Worm (Caenorhabditis elegans) whole organism, L4 larva: Measurements from ENCODE around the gene acr-8.

Source experiments
- D1046.2 ChIP-seq: fragments of 200-800 bp; sonication (Bioruptor generic); IDR thresholded peaks from 2 replicates; pipeline ENCODE4 v1.3.6; 2022; ENCODE audit warnings: missing genetic modification characterization, missing compliant biosample characterization
- F49E8.2 ChIP-seq: sonication (generic microtip); optimal IDR thresholded peaks from 2 replicates; lab custom pipeline; 2016; ENCODE audit warnings: missing compliant biosample characterization, mild to moderate bottlenecking, missing genetic modification characterization, borderline replicate concordance
- T20F7.1 ChIP-seq: fragments of 200-800 bp; sonication (Bioruptor generic); optimal IDR thresholded peaks from 2 replicates; lab custom pipeline; 2018; ENCODE audit warnings: mild to moderate bottlenecking, missing genetic modification characterization, missing compliant biosample characterization
- Y105C5A.15 ChIP-seq: fragments of 200-800 bp; sonication (Bioruptor generic); IDR thresholded peaks from 2 replicates; pipeline ENCODE4 v1.3.6; 2022; ENCODE audit warnings: missing genetic modification characterization, missing compliant biosample characterization
- aha-1 ChIP-seq: fragments of 150-350 bp; peaks from one replicate; lab custom pipeline; 2014; ENCODE audit warnings: missing biosample characterization, missing genetic modification characterization
- aly-2 ChIP-seq: sonication (generic microtip); optimal IDR thresholded peaks from 2 replicates; lab custom pipeline; 2018; ENCODE audit warnings: missing biosample characterization, missing genetic modification characterization
- ceh-20 ChIP-seq: fragments of 200-800 bp; sonication (Bioruptor generic); IDR thresholded peaks from 2 replicates; pipeline ENCODE4 v1.3.6; 2022; ENCODE audit warnings: missing genetic modification reagents, missing genetic modification characterization, missing compliant biosample characterization
- ceh-28 ChIP-seq: fragments of 150-350 bp; optimal IDR thresholded peaks from 2 replicates; lab custom pipeline; 2014; ENCODE audit warnings: missing biosample characterization, missing genetic modification reagents, missing genetic modification characterization
- ceh-32 ChIP-seq: sonication (generic microtip); optimal IDR thresholded peaks from 2 replicates; lab custom pipeline; 2016; ENCODE audit warnings: mild to moderate bottlenecking, missing genetic modification characterization, missing compliant biosample characterization; ENCODE audit not compliant: poor library complexity
- ceh-44 ChIP-seq: fragments of 200-800 bp; sonication (Bioruptor generic); IDR thresholded peaks from 2 replicates; pipeline ENCODE4 v1.3.6; 2022; ENCODE audit warnings: missing genetic modification reagents, missing genetic modification characterization, missing compliant biosample characterization
- ceh-82 ChIP-seq: sonication (generic microtip); optimal IDR thresholded peaks from 2 replicates; lab custom pipeline; 2017; ENCODE audit warnings: missing biosample characterization, missing genetic modification characterization
- daf-19 ChIP-seq: fragments of 200-800 bp; sonication (Bioruptor generic); conservative IDR thresholded peaks from 2 replicates; pipeline ENCODE4 v1.3.6; 2022; ENCODE audit warnings: missing genetic modification characterization, missing compliant biosample characterization
- daf-8 ChIP-seq: fragments of 200-800 bp; sonication (Bioruptor generic); IDR thresholded peaks from 2 replicates; pipeline ENCODE4 v1.3.6; 2022; ENCODE audit warnings: missing genetic modification characterization, missing compliant biosample characterization
- dmd-9 ChIP-seq: fragments of 200-800 bp; sonication (Bioruptor generic); IDR thresholded peaks from 2 replicates; pipeline ENCODE4 v1.3.6; 2022; ENCODE audit warnings: missing genetic modification reagents, missing genetic modification characterization, missing compliant biosample characterization
- dpl-1 ChIP-seq: fragments of 150-350 bp; optimal IDR thresholded peaks from 2 replicates; lab custom pipeline; 2014; ENCODE audit warnings: missing biosample characterization, missing genetic modification reagents, missing genetic modification characterization
- hmg-1.1 ChIP-seq: fragments of 200-800 bp; sonication (Bioruptor generic); IDR thresholded peaks from 2 replicates; pipeline ENCODE4 v1.3.6; 2022; ENCODE audit warnings: missing genetic modification reagents, missing genetic modification characterization, missing compliant biosample characterization
- lin-15B ChIP-seq: fragments of 150-350 bp; sonication (generic microtip); optimal IDR thresholded peaks from 3 replicates; lab custom pipeline; 2014; ENCODE audit warnings: missing biosample characterization, missing genetic modification characterization
- lin-29 ChIP-seq: fragments of 200-800 bp; sonication (Bioruptor generic); IDR thresholded peaks from 2 replicates; pipeline ENCODE4 v1.3.6; 2022; ENCODE audit warnings: missing genetic modification reagents, missing genetic modification characterization, missing compliant biosample characterization
- lin-38 ChIP-seq: fragments of 200-800 bp; sonication (Bioruptor generic); IDR thresholded peaks from 2 replicates; pipeline ENCODE4 v1.3.6; 2022; ENCODE audit warnings: missing genetic modification reagents, missing genetic modification characterization, missing compliant biosample characterization
- lin-39 ChIP-seq: fragments of 150-350 bp; optimal IDR thresholded peaks from 2 replicates; lab custom pipeline; 2014; ENCODE audit warnings: missing biosample characterization, missing genetic modification reagents, missing genetic modification characterization
- lsy-2 ChIP-seq, 2 experiments: fragments of 150-350 bp in 1 of 2; sonication (generic microtip) in 1 of 2; optimal IDR thresholded peaks; 2 replicates each; lab custom pipeline; 2014 to 2017; ENCODE audit warnings: missing biosample characterization in 2 of 2, missing genetic modification characterization in 2 of 2
- madf-9 ChIP-seq: fragments of 200-800 bp; sonication (Bioruptor generic); conservative IDR thresholded peaks from 2 replicates; pipeline ENCODE4 v1.3.6; 2022; ENCODE audit warnings: missing genetic modification reagents, missing genetic modification characterization, missing compliant biosample characterization
- mdl-1 ChIP-seq, 2 experiments: fragments of 150-350 bp in 1 of 2; sonication (generic microtip) in 1 of 2; optimal IDR thresholded peaks; 2 replicates each; lab custom pipeline; 2014 to 2017; ENCODE audit warnings: missing biosample characterization in 2 of 2, missing genetic modification characterization in 2 of 2
- mdt-29 ChIP-seq: fragments of 200-800 bp; sonication (Bioruptor generic); IDR thresholded peaks from 2 replicates; pipeline ENCODE4 v1.3.6; 2022; ENCODE audit warnings: missing genetic modification reagents, missing genetic modification characterization, missing compliant biosample characterization
- mep-1 ChIP-seq: fragments of 150-350 bp; sonication (generic microtip); optimal IDR thresholded peaks from 3 replicates; lab custom pipeline; 2014; ENCODE audit warnings: missing biosample characterization, missing genetic modification characterization
- mxl-2 ChIP-seq: fragments of 200-800 bp; sonication (Bioruptor generic); conservative IDR thresholded peaks from 2 replicates; pipeline ENCODE4 v1.3.6; 2022; ENCODE audit warnings: missing genetic modification reagents, missing genetic modification characterization, missing compliant biosample characterization
- mxl-3 ChIP-seq: fragments of 200-800 bp; sonication (Bioruptor generic); optimal IDR thresholded peaks from 2 replicates; lab custom pipeline; 2018; ENCODE audit warnings: mild to moderate bottlenecking, missing genetic modification characterization, missing compliant biosample characterization
- nhr-102 ChIP-seq: sonication (generic microtip); optimal IDR thresholded peaks from 2 replicates; lab custom pipeline; 2016; ENCODE audit warnings: mild to moderate bottlenecking, missing genetic modification characterization, moderate library complexity, missing compliant biosample characterization
- nhr-11 ChIP-seq: fragments of 150-350 bp; optimal IDR thresholded peaks from 2 replicates; lab custom pipeline; 2014; ENCODE audit warnings: missing biosample characterization, missing genetic modification characterization
- nhr-237 ChIP-seq: sonication (generic microtip); optimal IDR thresholded peaks from 2 replicates; lab custom pipeline; 2017; ENCODE audit warnings: missing biosample characterization, missing genetic modification characterization
- nhr-28 ChIP-seq: fragments of 150-350 bp; optimal IDR thresholded peaks from 2 replicates; lab custom pipeline; 2014; ENCODE audit warnings: missing biosample characterization, missing genetic modification characterization
- nhr-42 ChIP-seq: fragments of 200-800 bp; sonication (Bioruptor generic); IDR thresholded peaks from 2 replicates; pipeline ENCODE4 v1.3.6; 2022; ENCODE audit warnings: missing genetic modification characterization, missing compliant biosample characterization
- nhr-48 ChIP-seq: sonication (generic microtip); optimal IDR thresholded peaks from 2 replicates; lab custom pipeline; 2016; ENCODE audit warnings: mild to moderate bottlenecking, missing genetic modification characterization, missing compliant biosample characterization
- nhr-76 ChIP-seq: fragments of 150-350 bp; optimal IDR thresholded peaks from 2 replicates; lab custom pipeline; 2014; ENCODE audit warnings: missing biosample characterization, missing genetic modification characterization
- pqm-1 ChIP-seq: sonication (generic microtip); optimal IDR thresholded peaks from 2 replicates; lab custom pipeline; 2017; ENCODE audit warnings: missing biosample characterization, missing genetic modification characterization
- rbr-2 ChIP-seq: sonication (generic microtip); optimal IDR thresholded peaks from 2 replicates; lab custom pipeline; 2016; ENCODE audit warnings: missing genotype, missing genetic modification characterization, missing compliant biosample characterization
- saeg-2 ChIP-seq: fragments of 200-800 bp; sonication (Bioruptor generic); IDR thresholded peaks from 2 replicates; pipeline ENCODE4 v1.3.6; 2022; ENCODE audit warnings: missing genetic modification reagents, missing genetic modification characterization, missing compliant biosample characterization
- set-16 ChIP-seq: fragments of 200-800 bp; sonication (Bioruptor generic); IDR thresholded peaks from 2 replicates; pipeline ENCODE4 v1.3.6; 2022; ENCODE audit warnings: missing genetic modification reagents, missing genetic modification characterization, missing compliant biosample characterization
- skn-1 ChIP-seq: fragments of 150-350 bp; optimal IDR thresholded peaks from 2 replicates; lab custom pipeline; 2014; ENCODE audit warnings: missing biosample characterization, missing genetic modification characterization
- spr-1 ChIP-seq: sonication (generic microtip); optimal IDR thresholded peaks from 2 replicates; lab custom pipeline; 2016; ENCODE audit warnings: mild to moderate bottlenecking, missing genetic modification characterization, missing compliant biosample characterization
- tag-97 ChIP-seq: fragments of 200-800 bp; sonication (Bioruptor generic); IDR thresholded peaks from 2 replicates; pipeline ENCODE4 v1.3.6; 2022; ENCODE audit warnings: missing genetic modification characterization, missing compliant biosample characterization
- tra-1 ChIP-seq: fragments of 200-800 bp; sonication (Bioruptor generic); IDR thresholded peaks from 2 replicates; pipeline ENCODE4 v1.3.6; 2022; ENCODE audit warnings: missing genetic modification reagents, missing genetic modification characterization, missing compliant biosample characterization
- unc-39 ChIP-seq: sonication (generic microtip); optimal IDR thresholded peaks from 2 replicates; lab custom pipeline; 2017; ENCODE audit warnings: missing biosample characterization, missing genetic modification characterization
- unc-62 ChIP-seq, 3 experiments: fragments of 150-350 bp in 1 of 3; sonication (generic microtip); optimal IDR thresholded peaks in 2 of 3; peaks in 1 of 3; 1 replicate in 1 of 3; 2 replicates in 2 of 3; lab custom pipeline; 2014 to 2017; ENCODE audit warnings: missing biosample characterization in 3 of 3, missing genetic modification characterization in 3 of 3, missing genetic modification reagents in 3 of 3, missing genotype in 1 of 3
- vab-7 ChIP-seq: fragments of 200-800 bp; sonication (Bioruptor generic); IDR thresholded peaks from 2 replicates; pipeline ENCODE4 v1.3.6; 2022; ENCODE audit warnings: missing genetic modification reagents, missing genetic modification characterization, missing compliant biosample characterization
- zfp-2 ChIP-seq: sonication (generic microtip); optimal IDR thresholded peaks from 2 replicates; lab custom pipeline; 2016; ENCODE audit warnings: mild to moderate bottlenecking, missing genetic modification characterization, missing compliant biosample characterization
- zfp-3 ChIP-seq: fragments of 200-800 bp; sonication (Bioruptor generic); conservative IDR thresholded peaks from 2 replicates; pipeline ENCODE4 v1.3.6; 2022; ENCODE audit warnings: missing genetic modification reagents, missing genetic modification characterization, missing compliant biosample characterization
- ztf-11 ChIP-seq: fragments of 150-350 bp; optimal IDR thresholded peaks from 2 replicates; lab custom pipeline; 2014; ENCODE audit warnings: missing biosample characterization, missing genetic modification characterization

The acr-8 gene

DNA sequence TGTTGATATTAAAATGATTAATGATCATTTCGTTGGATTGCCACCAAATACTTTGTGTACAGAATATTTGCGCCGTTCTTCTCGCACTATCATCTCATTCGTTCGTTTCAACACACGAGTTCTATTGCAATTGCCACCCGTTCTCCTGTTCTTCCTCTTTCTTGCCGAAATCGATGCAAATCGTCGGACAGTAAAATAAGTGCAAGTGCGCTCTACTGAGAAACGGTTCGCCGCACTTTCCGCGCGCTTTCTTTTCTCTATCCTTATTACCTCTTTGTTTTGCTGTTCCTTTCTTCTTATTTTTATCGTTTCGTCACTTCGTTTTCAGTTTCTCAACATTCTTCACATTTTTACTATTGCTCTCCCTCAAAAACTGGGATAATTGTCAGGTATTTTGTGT is 21.4 kb upstream of the acr-8 start (continued):
- TF ChIP-seq nhr-28 (tag; lab: Kevin White, UChicago) (peak; percentile 63), lsy-2 (tag; optimal IDR thresholded peaks at IDR 0.05; lab: Kevin White, UChicago) (no peak), unc-39 (tag; lab: Kevin White, UChicago) (no peak), T20F7.1 (GFP tag; lab: Kevin White, UChicago) (no peak), set-16 (GFP tag; lab: Robert Waterston, UW) (no peak), ceh-82 (tag; lab: Kevin White, UChicago) (no peak), ceh-20 (GFP tag; lab: Robert Waterston, UW) (no peak), Y105C5A.15 (GFP tag; lab: Robert Waterston, UW) (no peak), pqm-1 (tag; lab: Kevin White, UChicago) (no peak), mxl-3 (GFP tag; lab: Kevin White, UChicago) (peak; percentile 76), lin-15B (tag; lab: Kevin White, UChicago) (no peak), hmg-1.1 (GFP tag; lab: Robert Waterston, UW) (0 out of 2 replicates have a peak, but pooled peaks have one; percentile 16), ceh-32 (tag; lab: Kevin White, UChicago) (no peak), lin-39 (tag; lab: Kevin White, UChicago) (no peak), dpl-1 (GFP tag; lab: Kevin White, UChicago) (peak; percentile 47), nhr-76 (tag; lab: Kevin White, UChicago) (no peak), nhr-11 (tag; lab: Kevin White, UChicago) (no peak), aly-2 (tag; lab: Kevin White, UChicago) (no peak), unc-62 (GFP tag; optimal IDR thresholded peaks at IDR 0.05 in 1 of 2; lab: Kevin White, UChicago) (no peak), unc-62 (tag; optimal IDR thresholded peaks at IDR 0.05; lab: Kevin White, UChicago) (no peak), F49E8.2 (tag; lab: Kevin White, UChicago) (no peak), madf-9 (peak; percentile 49; the same call in 1 of the 2 replicates), vab-7 (no peak), nhr-102 (tag; lab: Kevin White, UChicago) (no peak), zfp-3 (GFP tag; lab: Robert Waterston, UW) (no peak), mdl-1 (tag; optimal IDR thresholded peaks at IDR 0.05; lab: Kevin White, UChicago) (peak in 1 of 2 experiments; percentile 54), nhr-237 (tag; lab: Kevin White, UChicago) (no peak), mdt-29 (no peak), nhr-42 (no peak), dmd-9 (no peak), mxl-2 (GFP tag; lab: Robert Waterston, UW) (no peak), spr-1 (no peak), nhr-48 (tag; lab: Kevin White, UChicago) (no peak), zfp-2 (tag; lab: Kevin White, UChicago) (no peak), aha-1 (tag; lab: Kevin White, UChicago) (peak; percentile 17), daf-8 (GFP tag; lab: Robert Waterston, UW) (no peak), mep-1 (no peak), ztf-11 (tag; lab: Kevin White, UChicago) (no peak), daf-19 (GFP tag; lab: Robert Waterston, UW) (no peak), lin-38 (GFP tag; lab: Robert Waterston, UW) (peak; percentile 92), rbr-2 (peak; percentile 9), tag-97 (GFP tag; lab: Robert Waterston, UW) (no peak), saeg-2 (no peak), ceh-44 (no peak), lin-29 (GFP tag; lab: Robert Waterston, UW) (no peak), D1046.2 (GFP tag; lab: Robert Waterston, UW) (no peak), ceh-28 (tag; lab: Kevin White, UChicago) (no peak), skn-1 (tag; lab: Kevin White, UChicago) (no peak), tra-1 (no peak)
